Worm (Caenorhabditis elegans): ENCODE data around the gene F55A4.13.

Gene F55A4.13

ce11 chrX:1060705-1061104 is 43.3 kb upstream of the F55A4.13 start:
- TF ChIP-seq mab-5 (tag; optimal IDR thresholded peaks at IDR 0.05) (peak; percentile 79), F13H6.1 (tag; optimal IDR thresholded peaks at IDR 0.05) (no peak)

- TF ChIP-seq ZK546.5 (tag; optimal IDR thresholded peaks at IDR 0.05) (no peak), egl-27 (tag; optimal IDR thresholded peaks at IDR 0.05) (no peak), ceh-16 (tag; optimal IDR thresholded peaks at IDR 0.05) (no peak), lsy-2 (tag; optimal IDR thresholded peaks at IDR 0.05) (no peak), unc-39 (tag; optimal IDR thresholded peaks at IDR 0.05) (no peak), sma-3 (GFP tag; optimal IDR thresholded peaks at IDR 0.05) (no peak), mbf-1 (tag; optimal IDR thresholded peaks at IDR 0.05) (no peak), sem-4 (tag; optimal IDR thresholded peaks at IDR 0.05) (no peak), ceh-82 (tag; optimal IDR thresholded peaks at IDR 0.05) (no peak), nhr-77 (tag; optimal IDR thresholded peaks at IDR 0.05) (no peak), blmp-1 (tag; optimal IDR thresholded peaks at IDR 0.05; ENCODE audit: insufficient read depth) (no peak)
These were observed 40.5 kb upstream of the F55A4.13 start for ce11 chrX:1057821-1058377.

ce11 chrX:1053929-1054328 is 36.6 kb upstream of the F55A4.13 start, which contains the start of gene ncs-3:
Gene ncs-3, plus strand, starts transcription at chrX:1054081.
- TF ChIP-seq sem-4 (tag; optimal IDR thresholded peaks at IDR 0.05) (no peak), lsy-2 (tag; optimal IDR thresholded peaks at IDR 0.05) (peak in 1 of 2 experiments; percentile 49), ztf-11 (tag; optimal IDR thresholded peaks at IDR 0.05) (no peak), nhr-25 (tag; optimal IDR thresholded peaks at IDR 0.05) (no peak), mbf-1 (tag; optimal IDR thresholded peaks at IDR 0.05) (no peak), crh-2 (tag; optimal IDR thresholded peaks at IDR 0.05) (no peak), lin-39 (tag; optimal IDR thresholded peaks at IDR 0.05) (no peak), peb-1 (tag; optimal IDR thresholded peaks at IDR 0.05) (no peak), nhr-12 (tag; optimal IDR thresholded peaks at IDR 0.05) (no peak), C34F6.9 (tag; optimal IDR thresholded peaks at IDR 0.05) (peak; percentile 43), ceh-82 (tag; optimal IDR thresholded peaks at IDR 0.05) (no peak), lin-11 (tag; optimal IDR thresholded peaks at IDR 0.05) (no peak), elt-3 (tag; optimal IDR thresholded peaks at IDR 0.05) (no peak), nhr-21 (tag; optimal IDR thresholded peaks at IDR 0.05) (no peak), aly-2 (tag; optimal IDR thresholded peaks at IDR 0.05) (no peak), ceh-16 (tag; optimal IDR thresholded peaks at IDR 0.05) (no peak), unc-39 (tag; optimal IDR thresholded peaks at IDR 0.05) (no peak), ZK546.5 (tag; optimal IDR thresholded peaks at IDR 0.05) (no peak), ama-1 (optimal IDR thresholded peaks at IDR 0.05) (no peak), mdl-1 (tag; optimal IDR thresholded peaks at IDR 0.05) (no peak), nhr-77 (tag; optimal IDR thresholded peaks at IDR 0.05) (no peak), unc-55 (GFP tag; optimal IDR thresholded peaks at IDR 0.05) (no peak), mab-5 (tag; optimal IDR thresholded peaks at IDR 0.05) (peak; percentile 47), nhr-10 (tag; optimal IDR thresholded peaks at IDR 0.05) (no peak), F13H6.1 (tag; optimal IDR thresholded peaks at IDR 0.05) (peak; percentile 54), fos-1 (tag; optimal IDR thresholded peaks at IDR 0.05) (no peak), egl-27 (tag; optimal IDR thresholded peaks at IDR 0.05) (no peak), nhr-6 (tag; optimal IDR thresholded peaks at IDR 0.05) (no peak), sma-9 (GFP tag; optimal IDR thresholded peaks at IDR 0.05) (peak; percentile 66), sma-9 (tag; optimal IDR thresholded peaks at IDR 0.05) (no peak), zag-1 (tag; optimal IDR thresholded peaks at IDR 0.05) (no peak), gmeb-1 (tag; optimal IDR thresholded peaks at IDR 0.05) (no peak), dmd-4 (tag; optimal IDR thresholded peaks at IDR 0.05) (no peak), nhr-129 (tag; optimal IDR thresholded peaks at IDR 0.05) (peak; percentile 10), nhr-11 (tag; optimal IDR thresholded peaks at IDR 0.05) (no peak), unc-62 (GFP tag; optimal IDR thresholded peaks at IDR 0.05) (no peak), blmp-1 (tag; optimal IDR thresholded peaks at IDR 0.05; ENCODE audit: insufficient read depth) (peak; percentile 28), lin-13 (GFP tag; optimal IDR thresholded peaks at IDR 0.05) (no peak), nhr-237 (tag; optimal IDR thresholded peaks at IDR 0.05) (no peak)

All from whole organism, L2 larva.